Fruit fly (Drosophila melanogaster) whole organism, wandering third instar larva: ENCODE measurements around the gene Lcp65Ad.

Source experiments
- Abd-B ChIP-seq: fragments of >200 bp; optimal IDR thresholded peaks from 2 replicates; lab custom pipeline; 2017; ENCODE audit warnings: missing biosample characterization, missing genetic modification characterization
- OdsH ChIP-seq: fragments of 200-800 bp; sonication (Bioruptor generic); optimal IDR thresholded peaks from 2 replicates; lab custom pipeline; 2016; ENCODE audit warnings: missing biosample characterization, mild to moderate bottlenecking, missing genetic modification characterization
- dsf ChIP-seq: sonication (Bioruptor generic); optimal IDR thresholded peaks from 2 replicates; lab custom pipeline; 2016; ENCODE audit warnings: missing biosample characterization, missing genetic modification characterization, borderline replicate concordance
- fru ChIP-seq: fragments of 200-800 bp; sonication (Bioruptor generic); optimal IDR thresholded peaks from 3 replicates; lab custom pipeline; 2016; ENCODE audit warnings: missing biosample characterization, mild to moderate bottlenecking, missing genetic modification characterization

dm6 chr3L:6140771-6141472 lies 2.3 kb upstream of the Lcp65Ad start:
- TF ChIP-seq dsf (GFP tag; lab: Kevin White, UChicago) (no peak), fru (no peak), OdsH (no peak), Abd-B (no peak)
